Worm (Caenorhabditis elegans) whole organism, late embryonic: ENCODE results near the gene rpl-16.

Experiments used
- pqm-1 ChIP-seq: sonication (generic microtip); optimal IDR thresholded peaks from 2 replicates; lab custom pipeline; 2016; ENCODE audit warnings: missing genetic modification characterization, missing compliant biosample characterization
- sox-2 ChIP-seq: fragments of 200-800 bp; sonication (Bioruptor generic); IDR thresholded peaks from 2 replicates; pipeline ENCODE4 v1.3.6; 2022; ENCODE audit warnings: missing genetic modification reagents, missing genetic modification characterization, missing compliant biosample characterization
- unc-3 ChIP-seq, 2 experiments: fragments of 200-800 bp in 1 of 2; sonication (Bioruptor generic) in 1 of 2; sonication (generic microtip) in 1 of 2; conservative IDR thresholded peaks in 1 of 2; optimal IDR thresholded peaks in 1 of 2; 2 replicates each; pipeline versions ENCODE4 v1.3.6 to Lab custom; 2016 to 2022; ENCODE audit warnings: missing compliant biosample characterization in 2 of 2, missing genetic modification characterization in 2 of 2, missing genetic modification reagents in 1 of 2

- TF ChIP-seq unc-3 (GFP tag; conservative IDR thresholded peaks at IDR 0.05; lab: Robert Waterston, UW) = no peak
- TF ChIP-seq unc-3 (tag; optimal IDR thresholded peaks at IDR 0.05; lab: Kevin White, UChicago) = no peak
- no peak for TF ChIP-seq sox-2 (GFP tag; lab: Robert Waterston, UW)
- TF ChIP-seq pqm-1 (tag; lab: Kevin White, UChicago) = no peak
Measured at ce11 chrIII:3541539-3541938, 38.1 kb upstream of the rpl-16 start, which contains the start of gene ben-1.
